Fruit fly (Drosophila melanogaster) whole organism, adult: Measurements from ENCODE around the gene BoYb.

Source experiments
- CG11617 ChIP-seq: fragments of 200-800 bp; sonication (Bioruptor generic); optimal IDR thresholded peaks from 2 replicates; lab custom pipeline; 2017; ENCODE audit warnings: mild to moderate bottlenecking, missing biosample characterization, missing genetic modification reagents, missing genetic modification characterization
- CG12768 ChIP-seq: fragments of 200-800 bp; sonication (Bioruptor generic); optimal IDR thresholded peaks from 2 replicates; lab custom pipeline; 2017; ENCODE audit warnings: missing biosample characterization, missing genetic modification characterization, mild to moderate bottlenecking, moderate library complexity, missing genetic modification reagents
- CG14711 ChIP-seq: fragments of 200-800 bp; sonication (Bioruptor generic); optimal IDR thresholded peaks from 2 replicates; lab custom pipeline; 2018; ENCODE audit warnings: missing biosample characterization, mild to moderate bottlenecking, missing genetic modification characterization, moderate library complexity
- CG1620 ChIP-seq: fragments of 200-800 bp; sonication (Bioruptor generic); optimal IDR thresholded peaks from 2 replicates; lab custom pipeline; 2016; ENCODE audit warnings: missing biosample characterization, missing genetic modification characterization
- CG33017 ChIP-seq: fragments of 200-800 bp; sonication (Bioruptor generic); optimal IDR thresholded peaks from 2 replicates; lab custom pipeline; 2018; ENCODE audit warnings: missing biosample characterization, mild to moderate bottlenecking, missing genetic modification characterization, moderate library complexity
- CG5204 ChIP-seq: fragments of 200-800 bp; sonication (Bioruptor generic); optimal IDR thresholded peaks from 2 replicates; lab custom pipeline; 2016; ENCODE audit warnings: missing biosample characterization, missing genetic modification characterization
- CG7045 ChIP-seq: fragments of 200-800 bp; sonication (Bioruptor generic); optimal IDR thresholded peaks from 2 replicates; lab custom pipeline; 2017; ENCODE audit warnings: missing biosample characterization, mild to moderate bottlenecking, missing genetic modification characterization
- CG7101 ChIP-seq: fragments of 200-800 bp; sonication (Bioruptor generic); optimal IDR thresholded peaks from 2 replicates; lab custom pipeline; 2018; ENCODE audit warnings: missing biosample characterization, mild to moderate bottlenecking, missing genetic modification characterization, moderate library complexity
- Clk ChIP-seq: fragments of 200-800 bp; sonication (Bioruptor generic); optimal IDR thresholded peaks from 2 replicates; lab custom pipeline; 2017; ENCODE audit warnings: missing biosample characterization, missing genetic modification characterization
- Crg-1 ChIP-seq: fragments of 200-800 bp; sonication (Bioruptor generic); optimal IDR thresholded peaks from 2 replicates; lab custom pipeline; 2016; ENCODE audit warnings: missing biosample characterization, missing genetic modification characterization
- Hr96 ChIP-seq: fragments of 200-800 bp; sonication (Bioruptor generic); optimal IDR thresholded peaks from 2 replicates; lab custom pipeline; 2016; ENCODE audit warnings: missing biosample characterization, missing genetic modification characterization
- Mnt ChIP-seq: fragments of 200-800 bp; sonication (Bioruptor generic); optimal IDR thresholded peaks from 2 replicates; lab custom pipeline; 2016; ENCODE audit warnings: missing biosample characterization, mild to moderate bottlenecking, missing genetic modification characterization
- bab1 ChIP-seq: fragments of 200-800 bp; sonication (Bioruptor generic); optimal IDR thresholded peaks from 3 replicates; lab custom pipeline; 2019; ENCODE audit warnings: missing biosample characterization, mild to moderate bottlenecking, missing genetic modification characterization, moderate library complexity
- cic ChIP-seq: fragments of 200-800 bp; sonication (Bioruptor generic); optimal IDR thresholded peaks from 2 replicates; lab custom pipeline; 2017; ENCODE audit warnings: missing biosample characterization, mild to moderate bottlenecking, missing genetic modification characterization, moderate library complexity
- cnc ChIP-seq, 2 experiments: fragments of >200 bp; optimal IDR thresholded peaks; 2 replicates each; lab custom pipeline; 2017
- kay ChIP-seq: fragments of 200-800 bp; sonication (Bioruptor generic); peaks from one replicate; lab custom pipeline; 2016; ENCODE audit warnings: missing biosample characterization, missing genetic modification characterization, borderline replicate concordance
- ovo ChIP-seq: fragments of 200-800 bp; sonication (Bioruptor generic); optimal IDR thresholded peaks from 2 replicates; lab custom pipeline; 2016; ENCODE audit warnings: missing biosample characterization, missing genetic modification characterization
- pad ChIP-seq: fragments of 200-800 bp; sonication (Bioruptor generic); optimal IDR thresholded peaks from 3 replicates; lab custom pipeline; 2017; ENCODE audit warnings: missing biosample characterization, missing genetic modification characterization, mild to moderate bottlenecking, moderate library complexity, missing genetic modification reagents
- tj ChIP-seq: fragments of 200-800 bp; sonication (Bioruptor generic); optimal IDR thresholded peaks from 3 replicates; lab custom pipeline; 2017; ENCODE audit warnings: missing biosample characterization, mild to moderate bottlenecking, missing genetic modification characterization, moderate library complexity
- toe ChIP-seq: fragments of 200-800 bp; sonication (Bioruptor generic); optimal IDR thresholded peaks from 2 replicates; lab custom pipeline; 2016; ENCODE audit warnings: missing biosample characterization, missing genetic modification characterization

BoYb gene

dm6 chr3L:22871845-22872361 lies 29.8 kb upstream of the BoYb start, which contains the start of the genes CG11109 and Arf1:
CG11109 (plus strand) TSS chr3L:22872200.
Arf1 (minus strand) TSS chr3L:22872231.
- no peak for TF ChIP-seq ovo (GFP tag; lab: Kevin White, UChicago)
- TF ChIP-seq toe: no peak
- TF ChIP-seq CG33017 (tag; lab: Kevin White, UChicago): no peak
- TF ChIP-seq cic: no peak
- peak; percentile 62 for TF ChIP-seq bab1
- no peak for TF ChIP-seq Clk
- TF ChIP-seq CG12768 (GFP tag; lab: Kevin White, UChicago): peak; percentile 27
- peak; percentile 96 for TF ChIP-seq CG14711 (tag; lab: Kevin White, UChicago)
- peak; percentile 79 to 89 for TF ChIP-seq cnc (optimal IDR thresholded peaks at IDR 0.05; lab: Kevin White, UChicago)
- TF ChIP-seq CG1620 (GFP tag; lab: Kevin White, UChicago): no peak
- peak; percentile 65 for TF ChIP-seq tj
- TF ChIP-seq CG5204 (GFP tag; lab: Kevin White, UChicago): no peak
- no peak for TF ChIP-seq CG7045 (GFP tag; lab: Kevin White, UChicago)
- TF ChIP-seq kay: no peak
- TF ChIP-seq Crg-1 (GFP tag; lab: Kevin White, UChicago): no peak
- peak; percentile 38 for TF ChIP-seq CG7101
- TF ChIP-seq Mnt (GFP tag; lab: Kevin White, UChicago): peak; percentile 35
- no peak for TF ChIP-seq Hr96
- TF ChIP-seq CG11617: peak; percentile 8
- peak; percentile 81 for TF ChIP-seq pad (GFP tag; lab: Kevin White, UChicago)

dm6 chr3L:22877934-22878333 lies 23.8 kb upstream of the BoYb start:
- no peak for TF ChIP-seq cnc (optimal IDR thresholded peaks at IDR 0.05; lab: Kevin White, UChicago)
- peak; percentile 1 for TF ChIP-seq Mnt (GFP tag; lab: Kevin White, UChicago)
- TF ChIP-seq Hr96: no peak
- no peak for TF ChIP-seq CG14711 (tag; lab: Kevin White, UChicago)
- peak; percentile 26 for TF ChIP-seq ovo (GFP tag; lab: Kevin White, UChicago)
- TF ChIP-seq CG11617: no peak
- TF ChIP-seq CG12768 (GFP tag; lab: Kevin White, UChicago): peak; percentile 3
- TF ChIP-seq bab1: no peak
- no peak for TF ChIP-seq toe
- no peak for TF ChIP-seq CG33017 (tag; lab: Kevin White, UChicago)
- no peak for TF ChIP-seq cic
- no peak for TF ChIP-seq CG7045 (GFP tag; lab: Kevin White, UChicago)
- TF ChIP-seq pad (GFP tag; lab: Kevin White, UChicago): no peak
- TF ChIP-seq Crg-1 (GFP tag; lab: Kevin White, UChicago): no peak
- no peak for TF ChIP-seq kay
- TF ChIP-seq CG1620 (GFP tag; lab: Kevin White, UChicago): no peak
- TF ChIP-seq tj: peak; percentile 39
- no peak for TF ChIP-seq CG5204 (GFP tag; lab: Kevin White, UChicago)
- TF ChIP-seq Clk: no peak
- peak; percentile 38 for TF ChIP-seq CG7101

- peak; percentile 99 for TF ChIP-seq CG11617
- peak; percentile 96 for TF ChIP-seq pad (GFP tag; lab: Kevin White, UChicago)
- TF ChIP-seq tj: peak; percentile 94
- peak; percentile 99 for TF ChIP-seq CG5204 (GFP tag; lab: Kevin White, UChicago)
- peak; percentile 99 for TF ChIP-seq Clk
- TF ChIP-seq ovo (GFP tag; lab: Kevin White, UChicago): peak; percentile 95
- peak; percentile 99 for TF ChIP-seq toe
- peak; percentile 99 for TF ChIP-seq Mnt (GFP tag; lab: Kevin White, UChicago)
- peak; percentile 99 for TF ChIP-seq CG1620 (GFP tag; lab: Kevin White, UChicago)
- peak; percentile 100 for TF ChIP-seq CG7101
- TF ChIP-seq bab1: peak; percentile 100
- TF ChIP-seq CG7045 (GFP tag; lab: Kevin White, UChicago): peak; percentile 99
- peak; percentile 99 for TF ChIP-seq CG33017 (tag; lab: Kevin White, UChicago)
- TF ChIP-seq Crg-1 (GFP tag; lab: Kevin White, UChicago): peak; percentile 99
- TF ChIP-seq cic: peak; percentile 97
- TF ChIP-seq CG12768 (GFP tag; lab: Kevin White, UChicago): peak; percentile 100
- TF ChIP-seq cnc (optimal IDR thresholded peaks at IDR 0.05; lab: Kevin White, UChicago): no peak
- peak; percentile 99 for TF ChIP-seq Hr96
- TF ChIP-seq kay: no peak
- peak; percentile 98 for TF ChIP-seq CG14711 (tag; lab: Kevin White, UChicago)
These were observed 22.9 kb upstream of the BoYb start, which contains the start of the genes Chro and Ssl1 for dm6 chr3L:22878723-22879343. Chro (minus strand) TSS chr3L:22878984. Ssl1 (plus strand) TSS chr3L:22879089.

- TF ChIP-seq CG7045 (GFP tag; lab: Kevin White, UChicago) (no peak), toe (no peak), ovo (GFP tag; lab: Kevin White, UChicago) (no peak), CG1620 (GFP tag; lab: Kevin White, UChicago) (no peak), cnc (optimal IDR thresholded peaks at IDR 0.05; lab: Kevin White, UChicago) (no peak), Mnt (GFP tag; lab: Kevin White, UChicago) (no peak), CG11617 (no peak), tj (no peak), CG12768 (GFP tag; lab: Kevin White, UChicago) (no peak), Crg-1 (GFP tag; lab: Kevin White, UChicago) (no peak), CG5204 (GFP tag; lab: Kevin White, UChicago) (no peak), CG14711 (tag; lab: Kevin White, UChicago) (no peak), CG7101 (no peak), Clk (no peak)
These were observed 22.4 kb upstream of the BoYb start for dm6 chr3L:22879344-22879723.

- TF ChIP-seq CG5204 (GFP tag; lab: Kevin White, UChicago) (no peak), Clk (no peak), CG33017 (tag; lab: Kevin White, UChicago) (no peak)
These were observed 20.8 kb upstream of the BoYb start, which contains the start of gene slif for dm6 chr3L:22880914-22881313. slif (plus strand) TSS chr3L:22881045.

- TF ChIP-seq CG5204 (GFP tag; lab: Kevin White, UChicago) (no peak), bab1 (no peak), tj (no peak), Mnt (GFP tag; lab: Kevin White, UChicago) (no peak), cnc (optimal IDR thresholded peaks at IDR 0.05; lab: Kevin White, UChicago) (no peak)
These were observed 18.1 kb upstream of the BoYb start for dm6 chr3L:22883649-22884048.
